Worm (Caenorhabditis elegans) whole organism, L1 larva: Measurements from ENCODE around the gene F44E2.4.

Experiments
- C04F5.9 ChIP-seq: sonication (generic microtip); optimal IDR thresholded peaks from 2 replicates; lab custom pipeline; 2016; ENCODE audit warnings: missing genetic modification characterization, missing compliant biosample characterization
- C16A3.4 ChIP-seq: fragments of 150-350 bp; optimal IDR thresholded peaks from 2 replicates; lab custom pipeline; 2014; ENCODE audit warnings: missing biosample characterization, missing genetic modification characterization
- C34B4.2 ChIP-seq: sonication (generic microtip); optimal IDR thresholded peaks from 2 replicates; lab custom pipeline; 2017; ENCODE audit warnings: mild to moderate bottlenecking, missing genetic modification characterization, missing compliant biosample characterization
- Y116A8C.19 ChIP-seq: sonication (generic microtip); optimal IDR thresholded peaks from 2 replicates; lab custom pipeline; 2016; ENCODE audit warnings: missing compliant biosample characterization, missing genetic modification characterization, borderline replicate concordance
- aha-1 ChIP-seq: fragments of 150-350 bp; optimal IDR thresholded peaks from 2 replicates; lab custom pipeline; 2014; ENCODE audit warnings: missing biosample characterization, missing genetic modification characterization
- aly-2 ChIP-seq: fragments of 150-350 bp; optimal IDR thresholded peaks from 2 replicates; lab custom pipeline; 2014; ENCODE audit warnings: missing biosample characterization, missing genetic modification characterization
- blmp-1 ChIP-seq: fragments of 150-350 bp; optimal IDR thresholded peaks from 2 replicates; lab custom pipeline; 2014; ENCODE audit warnings: missing biosample characterization, missing genetic modification characterization
- ceh-63 ChIP-seq: fragments of 200-800 bp; sonication (Bioruptor generic); optimal IDR thresholded peaks from 2 replicates; lab custom pipeline; 2018; ENCODE audit warnings: mild to moderate bottlenecking, missing genetic modification characterization, missing compliant biosample characterization
- ceh-8 ChIP-seq: fragments of 200-800 bp; sonication (Bioruptor generic); optimal IDR thresholded peaks from 2 replicates; lab custom pipeline; 2018; ENCODE audit warnings: mild to moderate bottlenecking, missing genetic modification characterization, moderate library complexity, missing compliant biosample characterization
- ceh-82 ChIP-seq, 3 experiments: fragments of 150-350 bp in 1 of 3; sonication (generic microtip) in 2 of 3; optimal IDR thresholded peaks; 2 replicates each; lab custom pipeline; 2014 to 2017; ENCODE audit warnings: missing biosample characterization in 3 of 3, missing genetic modification characterization in 3 of 3
- ceh-88 ChIP-seq: fragments of 200-800 bp; sonication (Bioruptor generic); IDR thresholded peaks from 2 replicates; pipeline ENCODE4 v1.3.6; 2022; ENCODE audit warnings: missing genetic modification characterization, missing compliant biosample characterization
- dsc-1 ChIP-seq: sonication (generic microtip); optimal IDR thresholded peaks from 2 replicates; lab custom pipeline; 2016; ENCODE audit warnings: mild to moderate bottlenecking, missing genetic modification characterization, missing compliant biosample characterization
- efl-1 ChIP-seq, 4 experiments: fragments of 150-350 bp; optimal IDR thresholded peaks in 3 of 4; peaks in 1 of 4; 1 replicate in 1 of 4; 2 replicates in 3 of 4; lab custom pipeline; 2014; ENCODE audit warnings: missing biosample characterization in 2 of 4, missing genetic modification characterization in 2 of 4, missing genetic modification reagents in 2 of 4
- efl-3 ChIP-seq: fragments of 200-800 bp; sonication (Bioruptor generic); optimal IDR thresholded peaks from 2 replicates; lab custom pipeline; 2018; ENCODE audit warnings: mild to moderate bottlenecking, missing genetic modification characterization, missing compliant biosample characterization
- egl-13 ChIP-seq: sonication (generic microtip); optimal IDR thresholded peaks from 2 replicates; lab custom pipeline; 2016; ENCODE audit warnings: missing genotype, missing genetic modification reagents, missing genetic modification characterization, missing compliant biosample characterization
- egl-27 ChIP-seq, 2 experiments: fragments of 150-350 bp in 1 of 2; sonication (generic microtip); optimal IDR thresholded peaks; 3 replicates each; lab custom pipeline; 2017 to 2018; ENCODE audit warnings: missing biosample characterization in 2 of 2, missing genetic modification characterization in 2 of 2, missing genetic modification reagents in 2 of 2
- elt-2 ChIP-seq: sonication (generic microtip); optimal IDR thresholded peaks from 2 replicates; lab custom pipeline; 2016; ENCODE audit warnings: missing genetic modification characterization, mild to moderate bottlenecking, inconsistent platforms, missing compliant biosample characterization, missing genetic modification reagents
- ets-5 ChIP-seq: fragments of 200-800 bp; sonication (Bioruptor generic); IDR thresholded peaks from 2 replicates; pipeline ENCODE4 v1.3.6; 2022; ENCODE audit warnings: missing genetic modification characterization, missing compliant biosample characterization
- fos-1 ChIP-seq: fragments of 150-350 bp; optimal IDR thresholded peaks from 2 replicates; lab custom pipeline; 2014; ENCODE audit warnings: missing biosample characterization, missing genetic modification characterization
- grh-1 ChIP-seq: fragments of 200-800 bp; sonication (Bioruptor generic); IDR thresholded peaks from 2 replicates; pipeline ENCODE4 v1.3.6; 2022; ENCODE audit warnings: missing genetic modification reagents, missing genetic modification characterization, missing compliant biosample characterization
- hlh-17 ChIP-seq: fragments of 200-800 bp; sonication (Bioruptor generic); optimal IDR thresholded peaks from 2 replicates; lab custom pipeline; 2018; ENCODE audit warnings: missing genetic modification characterization, mild to moderate bottlenecking, missing compliant biosample characterization, moderate library complexity, borderline replicate concordance
- hlh-4 ChIP-seq: sonication (generic microtip); optimal IDR thresholded peaks from 2 replicates; lab custom pipeline; 2016; ENCODE audit warnings: mild to moderate bottlenecking, missing genetic modification characterization, missing compliant biosample characterization
- hpl-2 ChIP-seq: fragments of 150-350 bp; optimal IDR thresholded peaks from 2 replicates; lab custom pipeline; 2014; ENCODE audit warnings: missing biosample characterization, missing genetic modification reagents, missing genetic modification characterization
- lin-14 ChIP-seq: fragments of 200-800 bp; sonication (Bioruptor generic); optimal IDR thresholded peaks from 2 replicates; lab custom pipeline; 2018; ENCODE audit warnings: mild to moderate bottlenecking, missing genetic modification characterization, moderate library complexity, missing compliant biosample characterization
- lsy-2 ChIP-seq, 2 experiments: fragments of 150-350 bp; optimal IDR thresholded peaks; 2 replicates each; lab custom pipeline; 2014; ENCODE audit warnings: missing biosample characterization in 2 of 2, missing genetic modification characterization in 2 of 2
- mab-9 ChIP-seq: fragments of 200-800 bp; sonication (Bioruptor generic); IDR thresholded peaks from 2 replicates; pipeline ENCODE4 v1.3.6; 2022; ENCODE audit warnings: missing genetic modification reagents, missing genetic modification characterization, missing compliant biosample characterization
- mef-2 ChIP-seq: fragments of 150-350 bp; optimal IDR thresholded peaks from 2 replicates; lab custom pipeline; 2014; ENCODE audit warnings: missing biosample characterization, missing genetic modification characterization
- nhr-11 ChIP-seq: fragments of 150-350 bp; optimal IDR thresholded peaks from 2 replicates; lab custom pipeline; 2014; ENCODE audit warnings: missing biosample characterization, missing genetic modification characterization
- nhr-12 ChIP-seq: sonication (generic microtip); optimal IDR thresholded peaks from 2 replicates; lab custom pipeline; 2017; ENCODE audit warnings: missing biosample characterization, missing genetic modification characterization
- nhr-47 ChIP-seq: sonication (generic microtip); optimal IDR thresholded peaks from 2 replicates; lab custom pipeline; 2016; ENCODE audit warnings: mild to moderate bottlenecking, missing genetic modification characterization, moderate library complexity, missing compliant biosample characterization
- nhr-76 ChIP-seq: sonication (generic microtip); optimal IDR thresholded peaks from 2 replicates; lab custom pipeline; 2017; ENCODE audit warnings: missing biosample characterization, missing genetic modification characterization
- nhr-77 ChIP-seq: fragments of 150-350 bp; optimal IDR thresholded peaks from 2 replicates; lab custom pipeline; 2014; ENCODE audit warnings: missing biosample characterization, missing genetic modification characterization
- nhr-84 ChIP-seq: sonication (generic microtip); optimal IDR thresholded peaks from 2 replicates; lab custom pipeline; 2017; ENCODE audit warnings: missing biosample characterization, missing genetic modification characterization
- nhr-85 ChIP-seq: sonication (generic microtip); peaks from one replicate; lab custom pipeline; 2016; ENCODE audit warnings: missing genetic modification characterization, inconsistent platforms, missing compliant biosample characterization
- pqm-1 ChIP-seq: sonication (generic microtip); optimal IDR thresholded peaks from 3 replicates; lab custom pipeline; 2017; ENCODE audit warnings: missing biosample characterization, missing genetic modification characterization
- rnt-1 ChIP-seq: sonication (generic microtip); optimal IDR thresholded peaks from 2 replicates; lab custom pipeline; 2016; ENCODE audit warnings: mild to moderate bottlenecking, missing genetic modification characterization, moderate library complexity, missing compliant biosample characterization
- snpc-4 ChIP-seq: fragments of 150-350 bp; optimal IDR thresholded peaks from 2 replicates; lab custom pipeline; 2014; ENCODE audit warnings: missing biosample characterization, missing genetic modification characterization
- sptf-1 ChIP-seq: fragments of 150-350 bp; optimal IDR thresholded peaks from 2 replicates; lab custom pipeline; 2014; ENCODE audit warnings: missing biosample characterization, missing genetic modification characterization
- sup-37 ChIP-seq: fragments of 200-800 bp; sonication (Bioruptor generic); optimal IDR thresholded peaks from 2 replicates; lab custom pipeline; 2018; ENCODE audit warnings: mild to moderate bottlenecking, missing genetic modification characterization, missing compliant biosample characterization
- tbx-2 ChIP-seq: sonication (generic microtip); optimal IDR thresholded peaks from 2 replicates; lab custom pipeline; 2016; ENCODE audit warnings: missing genetic modification characterization, missing compliant biosample characterization
- unc-130 ChIP-seq: fragments of 150-350 bp; optimal IDR thresholded peaks from 2 replicates; lab custom pipeline; 2017; ENCODE audit warnings: missing biosample characterization, missing genetic modification characterization, inconsistent platforms
- unc-62 ChIP-seq: fragments of 150-350 bp; optimal IDR thresholded peaks from 2 replicates; lab custom pipeline; 2014; ENCODE audit warnings: missing biosample characterization, missing genetic modification reagents, missing genetic modification characterization
- unc-86 ChIP-seq: sonication (generic microtip); optimal IDR thresholded peaks from 2 replicates; lab custom pipeline; 2016; ENCODE audit warnings: missing genetic modification characterization, missing compliant biosample characterization
- unc-98 ChIP-seq: fragments of 200-800 bp; sonication (Bioruptor generic); IDR thresholded peaks from 2 replicates; pipeline ENCODE4 v1.3.6; 2022; ENCODE audit warnings: missing genetic modification characterization, missing compliant biosample characterization
- vab-15 ChIP-seq: sonication (generic microtip); optimal IDR thresholded peaks from 2 replicates; lab custom pipeline; 2017; ENCODE audit warnings: missing genotype, mild to moderate bottlenecking, missing genetic modification characterization, missing compliant biosample characterization
- zag-1 ChIP-seq: fragments of 150-350 bp; optimal IDR thresholded peaks from 2 replicates; lab custom pipeline; 2014; ENCODE audit warnings: missing biosample characterization, missing genetic modification characterization
- ztf-4 ChIP-seq: fragments of 150-350 bp; optimal IDR thresholded peaks from 2 replicates; lab custom pipeline; 2014; ENCODE audit warnings: missing biosample characterization, missing genetic modification characterization

Gene F44E2.4

DNA sequence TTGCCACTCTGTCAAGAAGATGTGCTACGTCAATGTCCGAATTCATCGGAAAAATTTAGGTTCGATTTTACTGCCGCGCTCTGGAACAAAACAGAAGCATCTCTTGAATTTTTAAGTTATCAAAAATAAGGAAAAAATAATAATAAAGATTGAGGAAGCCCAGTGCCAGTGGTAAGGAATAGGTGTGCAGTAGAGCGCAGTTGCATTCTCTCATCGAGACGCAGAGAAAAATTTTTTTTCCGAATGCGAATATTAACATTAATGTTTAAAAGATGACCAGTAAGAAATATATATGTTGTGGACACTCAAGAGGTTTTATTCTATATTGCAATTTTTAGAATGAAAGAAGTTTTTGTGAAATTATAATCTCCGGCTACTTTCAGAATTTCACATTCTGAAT is 9.5 kb upstream of the F44E2.4 start (continued):
- TF ChIP-seq dsc-1 (tag; lab: Kevin White, UChicago) = no peak
- TF ChIP-seq nhr-84 (tag; lab: Kevin White, UChicago) = no peak
- no peak for TF ChIP-seq ceh-63 (GFP tag; lab: Kevin White, UChicago)
- no peak for TF ChIP-seq pqm-1 (tag; lab: Kevin White, UChicago)
- TF ChIP-seq unc-86 (tag; lab: Kevin White, UChicago) = peak; percentile 4
- no peak for TF ChIP-seq ceh-8 (GFP tag; lab: Kevin White, UChicago)
- no peak for TF ChIP-seq ztf-4 (tag; lab: Kevin White, UChicago)
- TF ChIP-seq nhr-11 (tag; lab: Kevin White, UChicago) = no peak
- no peak for TF ChIP-seq unc-62 (GFP tag; lab: Kevin White, UChicago)
- no peak for TF ChIP-seq mef-2 (tag; lab: Kevin White, UChicago)
- no peak for TF ChIP-seq aly-2 (tag; lab: Kevin White, UChicago)
- peak; percentile 28 for TF ChIP-seq tbx-2
- TF ChIP-seq unc-130 (tag; lab: Kevin White, UChicago) = peak; percentile 69
- TF ChIP-seq C34B4.2 (tag; lab: Kevin White, UChicago) = no peak
- peak; percentile 0 for TF ChIP-seq vab-15 (tag; lab: Kevin White, UChicago)
- TF ChIP-seq nhr-12 (tag; lab: Kevin White, UChicago) = no peak
- no peak for TF ChIP-seq egl-27 (tag; optimal IDR thresholded peaks at IDR 0.05; lab: Kevin White, UChicago)
- TF ChIP-seq lin-14 = no peak
- TF ChIP-seq zag-1 (tag; lab: Kevin White, UChicago) = no peak
- no peak for TF ChIP-seq efl-3 (GFP tag; lab: Kevin White, UChicago)
- TF ChIP-seq ceh-88 (GFP tag; lab: Robert Waterston, UW) = no peak
- no peak for TF ChIP-seq Y116A8C.19
- no peak for TF ChIP-seq mab-9
- peak; percentile 66 for TF ChIP-seq C16A3.4 (tag; lab: Kevin White, UChicago)
- no peak for TF ChIP-seq sup-37
- TF ChIP-seq efl-1 (optimal IDR thresholded peaks at IDR 0.05; lab: Kevin White, UChicago) = peak; percentile 75 to 76
- peak; percentile 75 to 96 for TF ChIP-seq efl-1 (GFP tag; optimal IDR thresholded peaks at IDR 0.05 in 1 of 2; lab: Kevin White, UChicago)
- peak; percentile 26 for TF ChIP-seq C04F5.9
- TF ChIP-seq hlh-17 (GFP tag; lab: Kevin White, UChicago) = no peak
- no peak for TF ChIP-seq hlh-4
- TF ChIP-seq lsy-2 (tag; optimal IDR thresholded peaks at IDR 0.05; lab: Kevin White, UChicago) = peak; percentile 66 to 74
- TF ChIP-seq rnt-1 (tag; lab: Kevin White, UChicago) = peak; percentile 70
- TF ChIP-seq nhr-85 (tag; lab: Kevin White, UChicago) = peak; percentile 70
- TF ChIP-seq egl-13 = peak; percentile 29
- no peak for TF ChIP-seq hpl-2
- TF ChIP-seq ceh-82 (tag; optimal IDR thresholded peaks at IDR 0.05; lab: Kevin White, UChicago) = peak; percentile 15 to 43 (median 17)
- TF ChIP-seq nhr-76 (tag; lab: Kevin White, UChicago) = no peak
- TF ChIP-seq nhr-77 (tag; lab: Kevin White, UChicago) = no peak
- TF ChIP-seq unc-98 (GFP tag; lab: Robert Waterston, UW) = no peak
- TF ChIP-seq ets-5 (GFP tag; lab: Robert Waterston, UW) = no peak
- TF ChIP-seq sptf-1 (tag; lab: Kevin White, UChicago) = no peak
- TF ChIP-seq aha-1 = no peak
- no peak for TF ChIP-seq grh-1 (GFP tag; lab: Robert Waterston, UW)
- no peak for TF ChIP-seq elt-2 (tag; lab: Kevin White, UChicago)
- no peak for TF ChIP-seq snpc-4 (tag; lab: Kevin White, UChicago)
- TF ChIP-seq blmp-1 (tag; lab: Kevin White, UChicago) = peak; percentile 68
- no peak for TF ChIP-seq fos-1 (tag; lab: Kevin White, UChicago)
- TF ChIP-seq nhr-47 = peak; percentile 63
